Worm (Caenorhabditis elegans): Measurements from ENCODE around the gene F58A6.5.

The F58A6.5 gene

DNA sequence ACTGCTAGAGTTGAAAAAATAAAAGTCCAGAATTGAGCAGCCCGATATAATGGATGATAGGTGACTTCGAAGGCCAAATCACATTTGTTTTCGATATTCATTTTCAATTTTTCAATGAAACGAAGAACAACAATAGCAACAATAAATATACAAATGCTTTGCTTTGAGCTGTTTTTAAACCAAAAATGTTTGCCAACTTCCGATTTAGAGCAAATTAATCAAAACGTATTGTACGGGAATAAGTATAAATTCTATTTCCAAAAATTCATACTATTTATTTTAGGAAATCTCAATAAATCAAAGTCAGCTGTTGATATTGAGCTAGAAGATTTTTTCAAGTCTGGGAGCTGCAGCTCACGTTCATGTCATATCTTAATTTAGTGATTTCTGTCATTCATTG, 22.7 kb upstream of the F58A6.5 start, which contains the start of gene srb-1:
TSS of gene srb-1 (minus strand) at position 101 of the 400 bp plus-strand sequence.
- no peak for TF ChIP-seq C34B4.2 (tag; optimal IDR thresholded peaks at IDR 0.05)
- TF ChIP-seq unc-62 (GFP tag; optimal IDR thresholded peaks at IDR 0.05): no peak
- no peak for TF ChIP-seq egl-27 (tag; optimal IDR thresholded peaks at IDR 0.05)
- no peak for TF ChIP-seq ztf-11 (tag; optimal IDR thresholded peaks at IDR 0.05)
- no peak for TF ChIP-seq alr-1 (tag; optimal IDR thresholded peaks at IDR 0.05; ENCODE audit: borderline replicate concordance)
- no peak for TF ChIP-seq mep-1 (tag; optimal IDR thresholded peaks at IDR 0.05)
- no peak for TF ChIP-seq ceh-90 (tag; optimal IDR thresholded peaks at IDR 0.05)
- no peak for TF ChIP-seq ceh-63 (GFP tag; optimal IDR thresholded peaks at IDR 0.05)
- no peak for TF ChIP-seq nhr-12 (tag; optimal IDR thresholded peaks at IDR 0.05)
- no peak for TF ChIP-seq jun-1 (tag; optimal IDR thresholded peaks at IDR 0.05)
- no peak for TF ChIP-seq hlh-17 (GFP tag; optimal IDR thresholded peaks at IDR 0.05; ENCODE audit: borderline replicate concordance)
- no peak for TF ChIP-seq aly-2 (tag; optimal IDR thresholded peaks at IDR 0.05)
- no peak for TF ChIP-seq pag-3 (tag; optimal IDR thresholded peaks at IDR 0.05; ENCODE audit: borderline replicate concordance, insufficient read depth)
- no peak for TF ChIP-seq fkh-8 (tag; optimal IDR thresholded peaks at IDR 0.05)
- TF ChIP-seq tlp-1 (tag; optimal IDR thresholded peaks at IDR 0.05): no peak
- no peak for TF ChIP-seq lin-14 (GFP tag; optimal IDR thresholded peaks at IDR 0.05)
- TF ChIP-seq F16B12.6 (tag; optimal IDR thresholded peaks at IDR 0.05): no peak
- TF ChIP-seq elt-2 (tag; optimal IDR thresholded peaks at IDR 0.05): no peak

DNA sequence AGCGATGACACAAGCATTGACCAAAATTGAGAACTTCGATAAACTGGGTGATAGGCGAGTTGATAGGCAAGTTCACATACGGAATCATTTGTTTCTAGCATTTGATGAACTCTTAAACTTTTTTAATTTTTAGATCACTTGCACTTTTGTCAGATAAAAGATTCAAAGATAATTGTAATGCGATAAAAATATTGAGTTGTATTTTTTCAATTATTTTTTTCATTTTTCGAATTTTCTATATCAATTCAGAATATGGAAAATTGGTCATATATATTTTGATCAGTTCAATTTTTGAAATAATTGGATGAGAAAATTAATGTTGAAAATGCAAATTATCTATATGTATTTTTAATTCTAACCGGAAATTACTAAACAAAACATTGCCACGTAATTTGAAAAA, 18.5 kb upstream of the F58A6.5 start, which contains the start of gene srb-3:
TSS of gene srb-3 (minus strand) at position 101 of the 400 bp plus-strand sequence.
- TF ChIP-seq mdl-1 (tag; optimal IDR thresholded peaks at IDR 0.05) (no peak), unc-62 (GFP tag; optimal IDR thresholded peaks at IDR 0.05) (no peak), fkh-10 (GFP tag; optimal IDR thresholded peaks at IDR 0.05) (no peak), ceh-88 (GFP tag; IDR thresholded peaks at IDR 0.05) (no peak), unc-130 (tag; optimal IDR thresholded peaks at IDR 0.05) (no peak), ztf-4 (tag; optimal IDR thresholded peaks at IDR 0.05) (no peak)

DNA sequence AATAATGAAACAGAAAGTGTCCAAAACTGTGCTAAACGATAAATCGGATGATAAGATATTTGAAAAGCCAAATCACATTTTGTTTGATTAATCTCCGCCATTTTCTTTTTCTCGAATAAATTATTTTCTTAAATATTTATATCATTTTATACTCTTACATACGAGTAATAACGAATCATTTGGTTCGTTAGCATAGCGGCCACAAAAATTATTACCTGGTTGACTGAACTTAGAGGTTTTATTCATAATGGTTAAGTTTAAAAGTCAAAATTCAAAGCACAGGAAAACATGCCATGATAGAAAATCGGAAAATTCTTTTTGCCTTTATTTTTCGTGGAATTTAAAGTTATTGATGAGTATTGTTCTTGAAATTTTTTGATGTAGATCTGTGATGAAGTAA, 15.0 kb upstream of the F58A6.5 start, which contains the start of gene srb-5:
TSS of gene srb-5 (minus strand) at position 101 of the 400 bp plus-strand sequence.
- TF ChIP-seq hlh-17 (GFP tag; optimal IDR thresholded peaks at IDR 0.05; ENCODE audit: borderline replicate concordance) (no peak), lin-39 (tag; optimal IDR thresholded peaks at IDR 0.05) (no peak), mep-1 (tag; optimal IDR thresholded peaks at IDR 0.05) (no peak), nhr-19 (GFP tag; conservative IDR thresholded peaks at IDR 0.05) (no peak), lin-13 (GFP tag; optimal IDR thresholded peaks at IDR 0.05) (no peak), nhr-71 (tag; optimal IDR thresholded peaks at IDR 0.05) (no peak)

DNA sequence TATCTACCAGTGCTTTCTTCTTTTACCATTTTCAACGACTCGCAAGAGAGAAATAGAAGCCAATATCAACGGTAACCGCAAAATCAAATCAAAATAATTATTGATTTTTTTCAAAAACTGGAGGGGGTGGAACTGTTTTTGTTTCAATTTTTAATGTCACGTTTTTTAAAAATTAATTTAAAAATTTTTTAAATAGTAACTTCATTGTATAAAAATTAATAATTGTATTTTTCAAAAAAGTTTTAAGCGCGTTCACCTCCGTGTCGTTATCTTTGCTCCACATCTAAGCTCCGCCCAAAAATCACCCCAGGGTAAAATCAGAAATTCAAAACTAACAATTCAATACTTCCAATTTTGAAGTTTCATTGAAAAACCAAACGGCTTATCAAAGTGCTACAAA, 12.9 kb upstream of the F58A6.5 start, which contains the start of gene C27D6.11:
TSS of gene C27D6.11 (minus strand) at position 101 of the 400 bp plus-strand sequence.
- TF ChIP-seq xbp-1 (tag; optimal IDR thresholded peaks at IDR 0.05) (no peak), pax-3 (tag; optimal IDR thresholded peaks at IDR 0.05) (no peak), swsn-7 (tag; optimal IDR thresholded peaks at IDR 0.05) (no peak), unc-62 (GFP tag; optimal IDR thresholded peaks at IDR 0.05) (no peak), ceh-82 (tag; optimal IDR thresholded peaks at IDR 0.05) (no peak), nhr-12 (tag; optimal IDR thresholded peaks at IDR 0.05) (no peak), unc-30 (tag; optimal IDR thresholded peaks at IDR 0.05) (no peak), lin-35 (GFP tag; optimal IDR thresholded peaks at IDR 0.05) (no peak), Y116A8C.19 (tag; optimal IDR thresholded peaks at IDR 0.05; ENCODE audit: borderline replicate concordance) (no peak), zip-4 (GFP tag; optimal IDR thresholded peaks at IDR 0.05) (no peak), elt-3 (tag; optimal IDR thresholded peaks at IDR 0.05) (no peak), ztf-4 (tag; optimal IDR thresholded peaks at IDR 0.05) (no peak)

Data from whole organism, L1 larva.